Fruit fly (Drosophila melanogaster) S2 (cell line): ENCODE measurements around the gene Poxm.
A peak's percentile ranks its signal among the peaks of the same experiment; 100 is the strongest.

Experiments
- CG8478 ChIP-seq: fragments of >200 bp; optimal IDR thresholded peaks from 2 replicates; lab custom pipeline; 2018
- CTCF ChIP-seq, 2 experiments: fragments of >200 bp; optimal IDR thresholded peaks; 2 replicates each; lab custom pipeline; 2018

Gene Poxm

dm6 chr3R:8290940-8291339 lies 42.7 kb downstream of the Poxm start, which contains the start of gene CG31464:
Gene CG31464 (plus strand): TSS chr3R:8291240.
- TF ChIP-seq CTCF (optimal IDR thresholded peaks at IDR 0.05; lab: Kevin White, UChicago): no peak
- TF ChIP-seq CG8478 (lab: Kevin White, UChicago): no peak

dm6 chr3R:8290478-8290877 lies 43.1 kb downstream of the Poxm start, which contains the start of gene CG11672:
Gene CG11672 (minus strand): TSS chr3R:8290578.
- TF ChIP-seq CG8478 (lab: Kevin White, UChicago) (no peak), CTCF (optimal IDR thresholded peaks at IDR 0.05; lab: Kevin White, UChicago) (no peak)

dm6 chr3R:8288790-8289189 lies 44.8 kb downstream of the Poxm start:
- no peak for TF ChIP-seq CTCF (optimal IDR thresholded peaks at IDR 0.05; lab: Kevin White, UChicago)
- TF ChIP-seq CG8478 (lab: Kevin White, UChicago): no peak

dm6 chr3R:8287697-8288096 lies 45.9 kb downstream of the Poxm start, which contains the start of gene Nazo:
Gene Nazo (plus strand): TSS chr3R:8287876.
- TF ChIP-seq CG8478 (lab: Kevin White, UChicago) (no peak), CTCF (optimal IDR thresholded peaks at IDR 0.05; lab: Kevin White, UChicago) (no peak)

- no peak for TF ChIP-seq CTCF (optimal IDR thresholded peaks at IDR 0.05; lab: Kevin White, UChicago)
- TF ChIP-seq CG8478 (lab: Kevin White, UChicago): no peak
Observed at dm6 chr3R:8285727-8286344, 47.8 kb downstream of the Poxm start.

dm6 chr3R:8284234-8284633 lies 49.4 kb downstream of the Poxm start:
- no peak for TF ChIP-seq CG8478 (lab: Kevin White, UChicago)
- no peak for TF ChIP-seq CTCF (optimal IDR thresholded peaks at IDR 0.05; lab: Kevin White, UChicago)

dm6 chr3R:8282727-8283126 lies 50.9 kb downstream of the Poxm start:
- TF ChIP-seq CG8478 (lab: Kevin White, UChicago) (no peak), CTCF (optimal IDR thresholded peaks at IDR 0.05; lab: Kevin White, UChicago) (no peak)

dm6 chr3R:8279970-8280369 lies 53.6 kb downstream of the Poxm start:
- no peak for TF ChIP-seq CG8478 (lab: Kevin White, UChicago)
- no peak for TF ChIP-seq CTCF (optimal IDR thresholded peaks at IDR 0.05; lab: Kevin White, UChicago)

- TF ChIP-seq CG8478 (lab: Kevin White, UChicago): no peak
- no peak for TF ChIP-seq CTCF (optimal IDR thresholded peaks at IDR 0.05; lab: Kevin White, UChicago)
Observed at dm6 chr3R:8277494-8278293, 55.9 kb downstream of the Poxm start, which contains the start of gene ato. Gene ato (plus strand): TSS chr3R:8278052.

dm6 chr3R:8275031-8275430 lies 58.6 kb downstream of the Poxm start:
- TF ChIP-seq CG8478 (lab: Kevin White, UChicago): no peak
- no peak for TF ChIP-seq CTCF (optimal IDR thresholded peaks at IDR 0.05; lab: Kevin White, UChicago)

- TF ChIP-seq CTCF (optimal IDR thresholded peaks at IDR 0.05; lab: Kevin White, UChicago): no peak
- no peak for TF ChIP-seq CG8478 (lab: Kevin White, UChicago)
Observed at dm6 chr3R:8272573-8273165, 60.9 kb downstream of the Poxm start.

- TF ChIP-seq CG8478 (lab: Kevin White, UChicago) (no peak), CTCF (optimal IDR thresholded peaks at IDR 0.05; lab: Kevin White, UChicago) (peak; percentile 38 to 55)
Observed at dm6 chr3R:8269740-8270139, 63.9 kb downstream of the Poxm start, which contains the start of gene CG9630. Gene CG9630 (minus strand): TSS chr3R:8269896.
